Fruit fly (Drosophila melanogaster) whole organism, embryonic: ENCODE measurements around the gene CG9391.

ENCODE experiments used
- Aef1 ChIP-seq: fragments of 200-800 bp; sonication (Bioruptor generic); IDR thresholded peaks from 3 replicates; pipeline ENCODE4 v1.3.6; 2022; ENCODE audit warnings: missing biosample characterization, missing genetic modification characterization
- CG10462 ChIP-seq: fragments of 200-800 bp; sonication (Bioruptor generic); optimal IDR thresholded peaks from 2 replicates; lab custom pipeline; 2016; ENCODE audit warnings: missing biosample characterization, missing genetic modification characterization
- CG11456 ChIP-seq: fragments of 200-800 bp; sonication (Bioruptor generic); IDR thresholded peaks from 3 replicates; pipeline ENCODE4 v1.3.6; 2022; ENCODE audit warnings: missing biosample characterization, missing genetic modification characterization
- CG11504 ChIP-seq: fragments of 200-800 bp; sonication (Bioruptor generic); optimal IDR thresholded peaks from 3 replicates; lab custom pipeline; 2019; ENCODE audit warnings: missing biosample characterization, mild to moderate bottlenecking, missing genetic modification characterization, moderate library complexity
- CG11696 ChIP-seq: fragments of 200-800 bp; sonication (Bioruptor generic); IDR thresholded peaks from 2 replicates; pipeline ENCODE4 v1.3.6; 2022; ENCODE audit warnings: missing biosample characterization, missing genetic modification characterization
- CG15011 ChIP-seq: fragments of 200-800 bp; sonication (Bioruptor generic); optimal IDR thresholded peaks from 3 replicates; lab custom pipeline; 2018; ENCODE audit warnings: missing biosample characterization, mild to moderate bottlenecking, missing genetic modification characterization
- CG15269 ChIP-seq: fragments of 200-800 bp; sonication (Bioruptor generic); optimal IDR thresholded peaks from 2 replicates; lab custom pipeline; 2018; ENCODE audit warnings: missing biosample characterization, mild to moderate bottlenecking, missing genetic modification characterization, moderate library complexity
- CG1529 ChIP-seq: fragments of 200-800 bp; sonication (Bioruptor generic); optimal IDR thresholded peaks from 3 replicates; lab custom pipeline; 2018; ENCODE audit warnings: missing biosample characterization, missing genetic modification characterization
- CG15696 ChIP-seq: fragments of 200-800 bp; sonication (Bioruptor generic); optimal IDR thresholded peaks from 2 replicates; lab custom pipeline; 2019; ENCODE audit warnings: missing biosample characterization, mild to moderate bottlenecking, missing genetic modification characterization, moderate library complexity
- CG16779 ChIP-seq: fragments of 200-800 bp; sonication (Bioruptor generic); IDR thresholded peaks from 2 replicates; pipeline ENCODE4 v1.3.6; 2022; ENCODE audit warnings: missing biosample characterization, missing genetic modification characterization
- CG17568 ChIP-seq: fragments of 200-800 bp; sonication (Bioruptor generic); optimal IDR thresholded peaks from 2 replicates; lab custom pipeline; 2018; ENCODE audit warnings: missing biosample characterization, mild to moderate bottlenecking, missing genetic modification characterization, moderate library complexity
- CG2116 ChIP-seq: fragments of 200-800 bp; sonication (Bioruptor generic); optimal IDR thresholded peaks from 3 replicates; lab custom pipeline; 2018; ENCODE audit warnings: missing biosample characterization, mild to moderate bottlenecking, missing genetic modification characterization
- CG2120 ChIP-seq: fragments of 200-800 bp; sonication (Bioruptor generic); optimal IDR thresholded peaks from 3 replicates; lab custom pipeline; 2016; ENCODE audit warnings: missing biosample characterization, missing genetic modification characterization
- CG2889 ChIP-seq: fragments of 200-800 bp; sonication (Bioruptor generic); IDR thresholded peaks from 3 replicates; pipeline ENCODE4 v1.3.6; 2022; ENCODE audit warnings: missing biosample characterization, missing genetic modification characterization
- CG4820 ChIP-seq: fragments of 200-800 bp; sonication (Bioruptor generic); optimal IDR thresholded peaks from 3 replicates; lab custom pipeline; 2016; ENCODE audit warnings: missing biosample characterization, missing genetic modification characterization
- CG7271 ChIP-seq: fragments of 200-800 bp; sonication (Bioruptor generic); optimal IDR thresholded peaks from 2 replicates; lab custom pipeline; 2018; ENCODE audit warnings: missing biosample characterization, mild to moderate bottlenecking, missing genetic modification characterization, moderate library complexity
- CG7839 ChIP-seq: fragments of 200-800 bp; sonication (Bioruptor generic); optimal IDR thresholded peaks from 3 replicates; lab custom pipeline; 2018; ENCODE audit warnings: missing biosample characterization, mild to moderate bottlenecking, missing genetic modification characterization, moderate library complexity
- CG8290 ChIP-seq, 3 experiments: fragments of 200-800 bp; sonication (Bioruptor generic); optimal IDR thresholded peaks; 2 replicates each; lab custom pipeline; 2016 to 2019; ENCODE audit warnings: missing biosample characterization in 3 of 3, missing genetic modification characterization in 3 of 3, mild to moderate bottlenecking in 2 of 3, moderate library complexity in 1 of 3
- CG9876 ChIP-seq: fragments of 200-800 bp; sonication (Bioruptor generic); optimal IDR thresholded peaks from 2 replicates; lab custom pipeline; 2016; ENCODE audit warnings: missing biosample characterization, missing genetic modification characterization
- D ChIP-seq, 2 experiments: fragments of 200-800 bp in 1 of 2; fragments of >200 bp in 1 of 2; sonication (Bioruptor generic) in 1 of 2; optimal IDR thresholded peaks; 2 replicates in 1 of 2; 3 replicates in 1 of 2; lab custom pipeline; 2017; ENCODE audit warnings: mild to moderate bottlenecking in 1 of 2, missing biosample characterization in 1 of 2, missing genetic modification characterization in 1 of 2, missing genetic modification reagents in 1 of 2
- Elba2 ChIP-seq: fragments of 200-800 bp; sonication (Bioruptor generic); optimal IDR thresholded peaks from 3 replicates; lab custom pipeline; 2016; ENCODE audit warnings: missing biosample characterization, missing genetic modification characterization
- Fer3 ChIP-seq: fragments of 200-800 bp; sonication (Bioruptor generic); optimal IDR thresholded peaks from 2 replicates; lab custom pipeline; 2018; ENCODE audit warnings: missing biosample characterization, mild to moderate bottlenecking, missing genetic modification characterization, moderate library complexity
- HHEX ChIP-seq: fragments of 200-800 bp; sonication (Bioruptor generic); optimal IDR thresholded peaks from 3 replicates; lab custom pipeline; 2017; ENCODE audit warnings: missing biosample characterization, mild to moderate bottlenecking, missing genetic modification characterization, missing genetic modification reagents
- HLHmδ ChIP-seq: fragments of 200-800 bp; sonication (Bioruptor generic); optimal IDR thresholded peaks from 2 replicates; lab custom pipeline; 2018; ENCODE audit warnings: missing biosample characterization, mild to moderate bottlenecking, missing genetic modification characterization, moderate library complexity
- Ptx1 ChIP-seq: fragments of 200-800 bp; sonication (Bioruptor generic); IDR thresholded peaks from 2 replicates; pipeline ENCODE4 v1.3.6; 2022; ENCODE audit warnings: missing biosample characterization, missing genetic modification characterization
- Rfx ChIP-seq: fragments of 200-800 bp; sonication (Bioruptor generic); IDR thresholded peaks from 2 replicates; pipeline ENCODE4 v1.3.6; 2022; ENCODE audit warnings: missing biosample characterization, missing genetic modification characterization
- Rx ChIP-seq: fragments of 200-800 bp; sonication (Bioruptor generic); IDR thresholded peaks from 2 replicates; pipeline ENCODE4 v1.3.6; 2022; ENCODE audit warnings: missing biosample characterization, missing genetic modification characterization
- bbx ChIP-seq: fragments of 200-800 bp; sonication (Bioruptor generic); IDR thresholded peaks from 2 replicates; pipeline ENCODE4 v1.3.6; 2022; ENCODE audit warnings: missing biosample characterization, missing genetic modification characterization; ENCODE audit not compliant: partially characterized antibody
- bcd ChIP-seq: fragments of 200-800 bp; sonication (Bioruptor generic); optimal IDR thresholded peaks from 2 replicates; lab custom pipeline; 2017; ENCODE audit warnings: missing biosample characterization, mild to moderate bottlenecking, missing genetic modification characterization
- br ChIP-seq: fragments of >200 bp; optimal IDR thresholded peaks from 2 replicates; lab custom pipeline; 2017
- chn ChIP-seq: fragments of 200-800 bp; sonication (Bioruptor generic); optimal IDR thresholded peaks from 2 replicates; lab custom pipeline; 2016; ENCODE audit warnings: missing biosample characterization, missing genetic modification characterization
- croc ChIP-seq: fragments of 200-800 bp; sonication (Bioruptor generic); conservative IDR thresholded peaks from 3 replicates; pipeline ENCODE4 v1.3.6; 2022; ENCODE audit warnings: missing biosample characterization, missing genetic modification characterization
- dm ChIP-seq: fragments of 200-800 bp; sonication (Bioruptor generic); optimal IDR thresholded peaks from 3 replicates; lab custom pipeline; 2016; ENCODE audit warnings: missing biosample characterization, missing genetic modification characterization
- eve ChIP-seq, 2 experiments: fragments of >200 bp; optimal IDR thresholded peaks; 2 replicates each; lab custom pipeline; 2017; ENCODE audit warnings: missing biosample characterization in 2 of 2, missing genetic modification characterization in 2 of 2
- gcm2 ChIP-seq: fragments of 200-800 bp; sonication (Bioruptor generic); optimal IDR thresholded peaks from 2 replicates; lab custom pipeline; 2016; ENCODE audit warnings: missing biosample characterization, missing genetic modification characterization
- grau ChIP-seq: fragments of 200-800 bp; optimal IDR thresholded peaks from 3 replicates; lab custom pipeline; 2019; ENCODE audit warnings: missing biosample characterization, mild to moderate bottlenecking, missing genetic modification characterization, moderate library complexity
- kay ChIP-seq: fragments of 200-800 bp; sonication (Bioruptor generic); optimal IDR thresholded peaks from 2 replicates; lab custom pipeline; 2016; ENCODE audit warnings: missing biosample characterization, missing genetic modification characterization
- ken ChIP-seq: fragments of 200-800 bp; sonication (Bioruptor generic); IDR thresholded peaks from 3 replicates; pipeline ENCODE4 v1.3.6; 2022; ENCODE audit warnings: missing biosample characterization, missing genetic modification characterization
- lbe ChIP-seq: fragments of 200-800 bp; sonication (Bioruptor generic); optimal IDR thresholded peaks from 2 replicates; lab custom pipeline; 2016; ENCODE audit warnings: missing biosample characterization, mild to moderate bottlenecking, missing genetic modification characterization
- lilli ChIP-seq: fragments of 200-800 bp; sonication (Bioruptor generic); optimal IDR thresholded peaks from 3 replicates; lab custom pipeline; 2016; ENCODE audit warnings: missing biosample characterization, missing genetic modification characterization
- luna ChIP-seq: fragments of 200-800 bp; sonication (Bioruptor generic); optimal IDR thresholded peaks from 2 replicates; lab custom pipeline; 2016; ENCODE audit warnings: missing biosample characterization, missing genetic modification characterization
- mam ChIP-seq: fragments of 200-800 bp; sonication (Bioruptor generic); optimal IDR thresholded peaks from 3 replicates; lab custom pipeline; 2016; ENCODE audit warnings: missing biosample characterization, missing genetic modification characterization
- oc ChIP-seq: fragments of 200-800 bp; sonication (Bioruptor generic); optimal IDR thresholded peaks from 2 replicates; lab custom pipeline; 2018; ENCODE audit warnings: missing biosample characterization, mild to moderate bottlenecking, missing genetic modification characterization, moderate library complexity
- pfk ChIP-seq: fragments of 200-800 bp; sonication (Bioruptor generic); optimal IDR thresholded peaks from 2 replicates; lab custom pipeline; 2018; ENCODE audit warnings: missing biosample characterization, mild to moderate bottlenecking, missing genetic modification characterization, moderate library complexity
- sisA ChIP-seq: fragments of 200-800 bp; sonication (Bioruptor generic); IDR thresholded peaks from 2 replicates; pipeline ENCODE4 v1.3.6; 2022; ENCODE audit warnings: missing biosample characterization, missing genetic modification characterization
- slbo ChIP-seq: fragments of 200-800 bp; sonication (Bioruptor generic); IDR thresholded peaks from 2 replicates; pipeline ENCODE4 v1.3.6; 2022; ENCODE audit warnings: missing biosample characterization, missing genetic modification characterization
- toy ChIP-seq: fragments of 200-800 bp; sonication (Bioruptor generic); IDR thresholded peaks from 2 replicates; pipeline ENCODE4 v1.3.6; 2022; ENCODE audit warnings: missing biosample characterization, missing genetic modification characterization
- ttk ChIP-seq: fragments of 200-800 bp; sonication (Bioruptor generic); IDR thresholded peaks from 2 replicates; pipeline ENCODE4 v2.1.2; 2022; ENCODE audit warnings: missing biosample characterization, missing genetic modification characterization
- zfh1 ChIP-seq: fragments of 200-800 bp; sonication (Bioruptor generic); IDR thresholded peaks from 3 replicates; pipeline ENCODE4 v1.3.6; 2022; ENCODE audit warnings: missing biosample characterization, missing genetic modification characterization

CG9391 gene

dm6 chr3L:21285639-21286338, 17.7 kb upstream of the CG9391 start, which contains the start of the genes CG12974 and pzg (continued):
- TF ChIP-seq CG17568 (GFP tag; lab: Kevin White, UChicago) = no peak
- TF ChIP-seq zfh1 = peak; percentile 78
- peak; percentile 69 for TF ChIP-seq CG2116 (GFP tag; lab: Kevin White, UChicago)
- peak; percentile 60; the same call in 1 of the 2 replicates for TF ChIP-seq bbx (GFP tag; lab: Robert Waterston, UW)
- peak; percentile 74 for TF ChIP-seq CG11504 (tag; lab: Kevin White, UChicago)
- peak; percentile 67 for TF ChIP-seq Rx
- TF ChIP-seq pfk (GFP tag; lab: Kevin White, UChicago) = peak; percentile 45
- peak; percentile 64 for TF ChIP-seq CG7271 (tag; lab: Kevin White, UChicago)
- TF ChIP-seq lilli (GFP tag; lab: Kevin White, UChicago) = peak; percentile 78
- TF ChIP-seq CG15696 (tag; lab: Kevin White, UChicago) = peak; percentile 94
- peak; percentile 69 for TF ChIP-seq HLHmδ (GFP tag; lab: Kevin White, UChicago)
- no peak for TF ChIP-seq CG11696
- TF ChIP-seq CG2889 (GFP tag; lab: Robert Waterston, UW) = peak; percentile 80; the same call in 2 of the 3 replicates
- TF ChIP-seq ttk (GFP tag; lab: Robert Waterston, UW) = peak; percentile 79
- peak; percentile 44 for TF ChIP-seq HHEX (GFP tag; lab: Kevin White, UChicago)
- TF ChIP-seq bcd (GFP tag; lab: Kevin White, UChicago) = peak; percentile 87
- peak; percentile 19 for TF ChIP-seq luna (GFP tag; lab: Kevin White, UChicago)
- TF ChIP-seq kay = peak; percentile 10
- peak; percentile 86 for TF ChIP-seq Aef1 (GFP tag; lab: Robert Waterston, UW)
- peak; percentile 91 for TF ChIP-seq croc (GFP tag; lab: Robert Waterston, UW)
- peak; percentile 84 for TF ChIP-seq dm (GFP tag; lab: Kevin White, UChicago)
- peak; percentile 78 for TF ChIP-seq grau (tag; lab: Kevin White, UChicago)
- TF ChIP-seq Elba2 = no peak
- peak; percentile 83 for TF ChIP-seq CG11456 (GFP tag; lab: Robert Waterston, UW)
- TF ChIP-seq chn (GFP tag; lab: Kevin White, UChicago) = peak; percentile 86
- no peak for TF ChIP-seq eve (GFP tag; optimal IDR thresholded peaks at IDR 0.05; lab: Kevin White, UChicago)
- peak; percentile 65 for TF ChIP-seq mam (GFP tag; lab: Kevin White, UChicago)
- peak; percentile 77 for TF ChIP-seq CG4820
- TF ChIP-seq CG10462 (GFP tag; lab: Kevin White, UChicago) = no peak
- TF ChIP-seq CG15269 (tag; lab: Kevin White, UChicago) = peak; percentile 59
- peak; percentile 15 for TF ChIP-seq lbe (GFP tag; lab: Kevin White, UChicago)
- TF ChIP-seq Rfx (GFP tag; lab: Robert Waterston, UW) = peak; percentile 92
- TF ChIP-seq D (optimal IDR thresholded peaks at IDR 0.05; lab: Kevin White, UChicago) = no peak
- TF ChIP-seq D (GFP tag; optimal IDR thresholded peaks at IDR 0.05; lab: Kevin White, UChicago) = peak; percentile 63
- peak; percentile 28 for TF ChIP-seq gcm2 (GFP tag; lab: Kevin White, UChicago)
- TF ChIP-seq CG16779 = no peak
- peak; percentile 85 for TF ChIP-seq CG2120 (GFP tag; lab: Kevin White, UChicago)
- peak; percentile 68 for TF ChIP-seq Fer3 (tag; lab: Kevin White, UChicago)
- peak; percentile 34 for TF ChIP-seq CG8290 (GFP tag; optimal IDR thresholded peaks at IDR 0.05; lab: Kevin White, UChicago)
- peak; percentile 51 to 76 for TF ChIP-seq CG8290 (tag; optimal IDR thresholded peaks at IDR 0.05; lab: Kevin White, UChicago)
- TF ChIP-seq oc (tag; lab: Kevin White, UChicago) = no peak
- peak; percentile 90 for TF ChIP-seq ken (GFP tag; lab: Robert Waterston, UW)
- TF ChIP-seq toy = peak; percentile 53; the same call in 1 of the 2 replicates
- TF ChIP-seq sisA (GFP tag; lab: Robert Waterston, UW) = peak; percentile 95
- no peak for TF ChIP-seq br (lab: Kevin White, UChicago)
- peak; percentile 46 for TF ChIP-seq CG1529
- peak; percentile 63 for TF ChIP-seq CG15011 (GFP tag; lab: Kevin White, UChicago)
- peak; percentile 70 for TF ChIP-seq CG7839
- TF ChIP-seq Ptx1 (GFP tag; lab: Robert Waterston, UW) = peak; percentile 88
- peak; percentile 94 for TF ChIP-seq CG9876 (GFP tag; lab: Kevin White, UChicago)
- peak; percentile 88 for TF ChIP-seq slbo (GFP tag; lab: Robert Waterston, UW)
